Fruit fly (Drosophila melanogaster): Measurements from ENCODE around the gene nej.

Gene nej

dm6 chrX:9664426-9664825 is 22.4 kb downstream of the nej start (continued):
- peak; percentile 28 for TF ChIP-seq CG6813 (GFP tag; optimal IDR thresholded peaks at IDR 0.05)
- peak; percentile 13 for TF ChIP-seq pho (GFP tag; optimal IDR thresholded peaks at IDR 0.05)
- no peak for TF ChIP-seq bigmax (GFP tag; optimal IDR thresholded peaks at IDR 0.05)
- no peak for TF ChIP-seq CG10462 (GFP tag; optimal IDR thresholded peaks at IDR 0.05)
- TF ChIP-seq h (optimal IDR thresholded peaks at IDR 0.05), result no peak
- TF ChIP-seq H2.0 (GFP tag; IDR thresholded peaks at IDR 0.05), result peak; percentile 46; the same call in 1 of the 2 replicates
- TF ChIP-seq crc (GFP tag; optimal IDR thresholded peaks at IDR 0.05), result no peak
- TF ChIP-seq CG14441 (GFP tag; IDR thresholded peaks at IDR 0.05), result 0 out of 2 replicates have a peak, but pooled peaks have one; percentile 27
- peak; percentile 25 for TF ChIP-seq CG18619 (GFP tag; optimal IDR thresholded peaks at IDR 0.05)
- no peak for TF ChIP-seq CG16779 (GFP tag; IDR thresholded peaks at IDR 0.05)
- TF ChIP-seq nerfin-1 (tag; optimal IDR thresholded peaks at IDR 0.05), result peak; percentile 13
- TF ChIP-seq so (GFP tag; IDR thresholded peaks at IDR 0.05), result peak; percentile 25; the same call in 1 of the 3 replicates
- peak in 1 of 2 experiments; percentile 70 for TF ChIP-seq Hr51 (GFP tag; optimal IDR thresholded peaks at IDR 0.05)
- TF ChIP-seq CG1647 (GFP tag; optimal IDR thresholded peaks at IDR 0.05), result no peak
- TF ChIP-seq CG7987 (GFP tag; optimal IDR thresholded peaks at IDR 0.05), result no peak
- peak; percentile 51 for TF ChIP-seq salm (tag; optimal IDR thresholded peaks at IDR 0.05)
- peak; percentile 61 for TF ChIP-seq ATbp (GFP tag; optimal IDR thresholded peaks at IDR 0.05)
- TF ChIP-seq ato (GFP tag; IDR thresholded peaks at IDR 0.05; ENCODE audit: partially characterized antibody), result no peak
- peak; percentile 6 for TF ChIP-seq CG3407 (GFP tag; optimal IDR thresholded peaks at IDR 0.05)
- peak; percentile 15 for TF ChIP-seq scrt (GFP tag; optimal IDR thresholded peaks at IDR 0.05)
- TF ChIP-seq CG15479 (GFP tag; optimal IDR thresholded peaks at IDR 0.05), result no peak
- TF ChIP-seq caup (GFP tag; optimal IDR thresholded peaks at IDR 0.05; ENCODE audit: severe bottlenecking), result peak; percentile 9
- TF ChIP-seq mam (GFP tag; optimal IDR thresholded peaks at IDR 0.05), result peak; percentile 5
- TF ChIP-seq CG15269 (tag; optimal IDR thresholded peaks at IDR 0.05), result peak; percentile 67
- peak; percentile 69 for TF ChIP-seq CG2120 (GFP tag; optimal IDR thresholded peaks at IDR 0.05)
- no peak for TF ChIP-seq Sin3A (optimal IDR thresholded peaks at IDR 0.05)
- TF ChIP-seq CG14710 (tag; optimal IDR thresholded peaks at IDR 0.05), result peak; percentile 37
- TF ChIP-seq Camta (GFP tag; optimal IDR thresholded peaks at IDR 0.05), result no peak
- TF ChIP-seq fd3F (GFP tag; optimal IDR thresholded peaks at IDR 0.05), result peak; percentile 14
- TF ChIP-seq pzg (GFP tag; optimal IDR thresholded peaks at IDR 0.05), result no peak
- TF ChIP-seq C15 (GFP tag; IDR thresholded peaks at IDR 0.05), result no peak
- TF ChIP-seq Dek (tag; optimal IDR thresholded peaks at IDR 0.05), result peak; percentile 36
- TF ChIP-seq Sry-δ (GFP tag; optimal IDR thresholded peaks at IDR 0.05), result no peak
- no peak for TF ChIP-seq vfl (GFP tag; optimal IDR thresholded peaks at IDR 0.05)
- TF ChIP-seq al (GFP tag; IDR thresholded peaks at IDR 0.05), result 0 out of 2 replicates have a peak, but pooled peaks have one; percentile 12
- peak; percentile 33; the same call in 1 of the 2 replicates for TF ChIP-seq CG32767 (GFP tag; IDR thresholded peaks at IDR 0.05)
- no peak for TF ChIP-seq chm (GFP tag; IDR thresholded peaks at IDR 0.05)
- peak; percentile 66 for TF ChIP-seq row (GFP tag; IDR thresholded peaks at IDR 0.05)
- TF ChIP-seq lov (optimal IDR thresholded peaks at IDR 0.05), result no peak
- no peak for TF ChIP-seq lov (GFP tag; IDR thresholded peaks at IDR 0.05)
- TF ChIP-seq NC2α (GFP tag; optimal IDR thresholded peaks at IDR 0.05), result no peak
- TF ChIP-seq CG17328 (GFP tag; IDR thresholded peaks at IDR 0.05), result peak; percentile 75
- no peak for TF ChIP-seq CG3847 (GFP tag; IDR thresholded peaks at IDR 0.05)
- TF ChIP-seq Meics (GFP tag; optimal IDR thresholded peaks at IDR 0.05), result peak; percentile 52
- TF ChIP-seq CG14965 (GFP tag; optimal IDR thresholded peaks at IDR 0.05; ENCODE audit: borderline replicate concordance), result no peak
- TF ChIP-seq NFAT (GFP tag; IDR thresholded peaks at IDR 0.05), result no peak
- no peak for TF ChIP-seq CG13624 (GFP tag; optimal IDR thresholded peaks at IDR 0.05)
- no peak for TF ChIP-seq CG6689 (GFP tag; IDR thresholded peaks at IDR 0.05)
- TF ChIP-seq zen2 (GFP tag; IDR thresholded peaks at IDR 0.05; ENCODE audit: partially characterized antibody), result no peak
- peak; percentile 25 to 26 for TF ChIP-seq chif (GFP tag; optimal IDR thresholded peaks at IDR 0.05)
- no peak for TF ChIP-seq exex (tag; optimal IDR thresholded peaks at IDR 0.05)

Data from whole organism, embryonic.